Fruit fly (Drosophila melanogaster) whole organism, embryonic: ENCODE data around the gene KFase.

ENCODE experiments used
- Asciz ChIP-seq: fragments of 200-800 bp; sonication (Bioruptor generic); optimal IDR thresholded peaks from 2 replicates; lab custom pipeline; 2017; ENCODE audit warnings: missing biosample characterization, mild to moderate bottlenecking, missing genetic modification characterization, missing genetic modification reagents
- Awh ChIP-seq: fragments of 200-800 bp; sonication (Bioruptor generic); IDR thresholded peaks from 2 replicates; pipeline ENCODE4, ENCODE4 v1.3.6; 2022; ENCODE audit warnings: missing biosample characterization, missing genetic modification characterization
- B-H1 ChIP-seq: fragments of 200-800 bp; sonication (Bioruptor generic); IDR thresholded peaks from 3 replicates; pipeline ENCODE4 v1.3.6; 2022; ENCODE audit warnings: missing biosample characterization, missing genetic modification characterization
- Bgb ChIP-seq: fragments of 200-800 bp; sonication (Bioruptor generic); IDR thresholded peaks from 2 replicates; pipeline ENCODE4 v1.3.6; 2022; ENCODE audit warnings: missing biosample characterization, missing genetic modification characterization; ENCODE audit not compliant: partially characterized antibody
- Bteb2 ChIP-seq: fragments of 200-800 bp; sonication (Bioruptor generic); optimal IDR thresholded peaks from 2 replicates; lab custom pipeline; 2016; ENCODE audit warnings: missing biosample characterization, missing genetic modification characterization
- CG10431 ChIP-seq: fragments of 200-800 bp; sonication (Bioruptor generic); optimal IDR thresholded peaks from 3 replicates; lab custom pipeline; 2018; ENCODE audit warnings: missing biosample characterization, mild to moderate bottlenecking, missing genetic modification characterization
- CG10565 ChIP-seq: fragments of 200-800 bp; sonication (Bioruptor generic); optimal IDR thresholded peaks from 3 replicates; lab custom pipeline; 2016; ENCODE audit warnings: missing biosample characterization, mild to moderate bottlenecking, missing genetic modification characterization
- CG11504 ChIP-seq: fragments of 200-800 bp; sonication (Bioruptor generic); optimal IDR thresholded peaks from 3 replicates; lab custom pipeline; 2019; ENCODE audit warnings: missing biosample characterization, mild to moderate bottlenecking, missing genetic modification characterization, moderate library complexity
- CG11696 ChIP-seq: fragments of 200-800 bp; sonication (Bioruptor generic); IDR thresholded peaks from 2 replicates; pipeline ENCODE4 v1.3.6; 2022; ENCODE audit warnings: missing biosample characterization, missing genetic modification characterization
- CG14014 ChIP-seq: fragments of 200-800 bp; sonication (Bioruptor generic); IDR thresholded peaks from 2 replicates; pipeline ENCODE4 v1.3.6; 2022; ENCODE audit warnings: missing biosample characterization, missing genetic modification characterization
- CG14860 ChIP-seq: fragments of 200-800 bp; sonication (Bioruptor generic); IDR thresholded peaks from 3 replicates; pipeline ENCODE4 v1.3.6; 2022; ENCODE audit warnings: missing biosample characterization, missing genetic modification characterization; ENCODE audit not compliant: partially characterized antibody
- CG18262 ChIP-seq: fragments of 200-800 bp; optimal IDR thresholded peaks from 3 replicates; lab custom pipeline; 2019; ENCODE audit warnings: missing biosample characterization, mild to moderate bottlenecking, missing genetic modification characterization, moderate library complexity
- CG3163 ChIP-seq: fragments of 200-800 bp; sonication (Bioruptor generic); optimal IDR thresholded peaks from 3 replicates; lab custom pipeline; 2016; ENCODE audit warnings: missing biosample characterization, missing genetic modification characterization
- CG3407 ChIP-seq: fragments of 200-800 bp; sonication (Bioruptor generic); optimal IDR thresholded peaks from 2 replicates; lab custom pipeline; 2018; ENCODE audit warnings: missing biosample characterization, mild to moderate bottlenecking, missing genetic modification characterization
- CG42726 ChIP-seq: fragments of 200-800 bp; sonication (Bioruptor generic); IDR thresholded peaks from 2 replicates; pipeline ENCODE4 v1.3.6; 2022; ENCODE audit warnings: missing biosample characterization, missing genetic modification characterization; ENCODE audit not compliant: partially characterized antibody
- CG4328 ChIP-seq: fragments of 200-800 bp; sonication (Bioruptor generic); optimal IDR thresholded peaks from 3 replicates; lab custom pipeline; 2017; ENCODE audit warnings: missing biosample characterization, missing genetic modification reagents, missing genetic modification characterization
- CG43689 ChIP-seq: fragments of 200-800 bp; sonication (Bioruptor generic); IDR thresholded peaks from 2 replicates; pipeline ENCODE4 v1.3.6; 2022; ENCODE audit warnings: missing biosample characterization, missing genetic modification characterization
- CG4854 ChIP-seq: fragments of 200-800 bp; sonication (Bioruptor generic); optimal IDR thresholded peaks from 2 replicates; lab custom pipeline; 2016; ENCODE audit warnings: missing biosample characterization, missing genetic modification characterization, inconsistent platforms
- CG7928 ChIP-seq: fragments of 200-800 bp; sonication (Bioruptor generic); optimal IDR thresholded peaks from 2 replicates; lab custom pipeline; 2017; ENCODE audit warnings: missing biosample characterization, mild to moderate bottlenecking, missing genetic modification characterization
- CG8478 ChIP-seq: fragments of >200 bp; optimal IDR thresholded peaks from 2 replicates; lab custom pipeline; 2018
- CHES-1-like ChIP-seq: fragments of 200-800 bp; sonication (Bioruptor generic); optimal IDR thresholded peaks from 2 replicates; lab custom pipeline; 2016; ENCODE audit warnings: missing biosample characterization, missing genetic modification characterization
- CoRest ChIP-seq: fragments of 200-800 bp; sonication (Bioruptor generic); optimal IDR thresholded peaks from 3 replicates; lab custom pipeline; 2018; ENCODE audit warnings: missing biosample characterization, mild to moderate bottlenecking, missing genetic modification characterization, moderate library complexity
- D19A ChIP-seq: fragments of 200-800 bp; optimal IDR thresholded peaks from 3 replicates; lab custom pipeline; 2019; ENCODE audit warnings: missing biosample characterization, mild to moderate bottlenecking, missing genetic modification characterization, moderate library complexity
- Dbx ChIP-seq: fragments of 200-800 bp; sonication (Bioruptor generic); IDR thresholded peaks from 3 replicates; pipeline ENCODE4 v1.3.6; 2022; ENCODE audit warnings: missing biosample characterization, missing genetic modification characterization
- Fer1 ChIP-seq: fragments of 200-800 bp; sonication (Bioruptor generic); optimal IDR thresholded peaks from 2 replicates; lab custom pipeline; 2017; ENCODE audit warnings: missing biosample characterization, mild to moderate bottlenecking, missing genetic modification characterization
- H15 ChIP-seq: fragments of 200-800 bp; sonication (Bioruptor generic); IDR thresholded peaks from 3 replicates; pipeline ENCODE4 v1.3.6; 2022; ENCODE audit warnings: missing biosample characterization, missing genetic modification characterization
- Hr3 ChIP-seq: fragments of 200-800 bp; sonication (Bioruptor generic); optimal IDR thresholded peaks from 3 replicates; lab custom pipeline; 2016; ENCODE audit warnings: missing biosample characterization, missing genetic modification characterization
- Mrtf ChIP-seq: fragments of 200-800 bp; sonication (Bioruptor generic); IDR thresholded peaks from 3 replicates; pipeline ENCODE4 v1.3.6; 2022; ENCODE audit warnings: missing biosample characterization, missing genetic modification characterization
- NfI ChIP-seq: fragments of 200-800 bp; sonication (Bioruptor generic); optimal IDR thresholded peaks from 3 replicates; lab custom pipeline; 2018; ENCODE audit warnings: missing biosample characterization, mild to moderate bottlenecking, missing genetic modification characterization, moderate library complexity
- Pdp1 ChIP-seq, 2 experiments: fragments of 200-800 bp; sonication (Bioruptor generic); optimal IDR thresholded peaks; 3 replicates each; lab custom pipeline; 2016; ENCODE audit warnings: missing biosample characterization in 2 of 2, missing genetic modification characterization in 2 of 2, mild to moderate bottlenecking in 1 of 2, moderate library complexity in 1 of 2
- Ravus ChIP-seq: fragments of 200-800 bp; sonication (Bioruptor generic); IDR thresholded peaks from 2 replicates; pipeline ENCODE4 v1.3.6; 2022; ENCODE audit warnings: missing biosample characterization, missing genetic modification characterization
- Scr ChIP-seq: fragments of 200-800 bp; sonication (Bioruptor generic); IDR thresholded peaks from 2 replicates; pipeline ENCODE4 v1.3.6; 2022; ENCODE audit warnings: missing biosample characterization, missing genetic modification characterization; ENCODE audit not compliant: partially characterized antibody
- Sin3A ChIP-seq: fragments of >200 bp; optimal IDR thresholded peaks from 2 replicates; lab custom pipeline; 2018
- al ChIP-seq: fragments of 200-800 bp; sonication (Bioruptor generic); IDR thresholded peaks from 2 replicates; pipeline ENCODE4 v1.3.6; 2022; ENCODE audit warnings: missing biosample characterization, missing genetic modification characterization
- btn ChIP-seq: fragments of 200-800 bp; sonication (Bioruptor generic); optimal IDR thresholded peaks from 2 replicates; lab custom pipeline; 2016; ENCODE audit warnings: missing biosample characterization, missing genetic modification characterization
- cad ChIP-seq: fragments of >200 bp; optimal IDR thresholded peaks from 2 replicates; lab custom pipeline; 2017; ENCODE audit warnings: missing biosample characterization, missing genetic modification characterization
- danr ChIP-seq: fragments of 200-800 bp; sonication (Bioruptor generic); IDR thresholded peaks from 2 replicates; pipeline ENCODE4 v1.3.6; 2022; ENCODE audit warnings: missing biosample characterization, missing genetic modification characterization
- disco-r ChIP-seq: fragments of 200-800 bp; sonication (Bioruptor generic); optimal IDR thresholded peaks from 2 replicates; lab custom pipeline; 2016; ENCODE audit warnings: missing biosample characterization, missing genetic modification characterization
- dmrt99B ChIP-seq: fragments of 200-800 bp; sonication (Bioruptor generic); optimal IDR thresholded peaks from 2 replicates; lab custom pipeline; 2018; ENCODE audit warnings: missing biosample characterization, mild to moderate bottlenecking, missing genetic modification characterization, moderate library complexity
- dysf ChIP-seq: fragments of 200-800 bp; sonication (Bioruptor generic); IDR thresholded peaks from 3 replicates; pipeline ENCODE4 v1.3.6; 2022; ENCODE audit warnings: missing biosample characterization, missing genetic modification characterization
- fd102C ChIP-seq: fragments of 200-800 bp; sonication (Bioruptor generic); optimal IDR thresholded peaks from 2 replicates; lab custom pipeline; 2018; ENCODE audit warnings: missing biosample characterization, mild to moderate bottlenecking, missing genetic modification characterization, moderate library complexity
- ftz-f1 ChIP-seq: fragments of 200-800 bp; sonication (Bioruptor generic); optimal IDR thresholded peaks from 2 replicates; lab custom pipeline; 2016; ENCODE audit warnings: missing biosample characterization, missing genetic modification characterization
- gsb-n ChIP-seq: fragments of 200-800 bp; sonication (Bioruptor generic); optimal IDR thresholded peaks from 3 replicates; lab custom pipeline; 2018; ENCODE audit warnings: missing biosample characterization, mild to moderate bottlenecking, missing genetic modification characterization
- luna ChIP-seq: fragments of 200-800 bp; sonication (Bioruptor generic); optimal IDR thresholded peaks from 2 replicates; lab custom pipeline; 2016; ENCODE audit warnings: missing biosample characterization, missing genetic modification characterization
- nmo ChIP-seq: fragments of 200-800 bp; sonication (Bioruptor generic); optimal IDR thresholded peaks from 2 replicates; lab custom pipeline; 2018; ENCODE audit warnings: missing biosample characterization, mild to moderate bottlenecking, missing genetic modification characterization, moderate library complexity
- nom ChIP-seq: fragments of 200-800 bp; sonication (Bioruptor generic); optimal IDR thresholded peaks from 2 replicates; lab custom pipeline; 2017; ENCODE audit warnings: missing biosample characterization, missing genetic modification characterization, mild to moderate bottlenecking, moderate library complexity, missing genetic modification reagents
- phol ChIP-seq: fragments of 200-800 bp; sonication (Bioruptor generic); optimal IDR thresholded peaks from 3 replicates; lab custom pipeline; 2018; ENCODE audit warnings: missing biosample characterization, mild to moderate bottlenecking, missing genetic modification characterization, moderate library complexity
- run ChIP-seq: fragments of 200-800 bp; sonication (Bioruptor generic); optimal IDR thresholded peaks from 3 replicates; lab custom pipeline; 2018; ENCODE audit warnings: missing biosample characterization, mild to moderate bottlenecking, missing genetic modification characterization
- slp2 ChIP-seq: fragments of 200-800 bp; sonication (Bioruptor generic); optimal IDR thresholded peaks from 2 replicates; lab custom pipeline; 2016; ENCODE audit warnings: missing biosample characterization, missing genetic modification characterization
- trh ChIP-seq: fragments of 200-800 bp; sonication (Bioruptor generic); optimal IDR thresholded peaks from 2 replicates; lab custom pipeline; 2016; ENCODE audit warnings: missing biosample characterization, missing genetic modification characterization
- usp ChIP-seq: fragments of >200 bp; optimal IDR thresholded peaks from 2 replicates; lab custom pipeline; 2017; ENCODE audit warnings: missing biosample characterization, missing genetic modification characterization
- z ChIP-seq: fragments of 200-800 bp; sonication (Bioruptor generic); IDR thresholded peaks from 3 replicates; pipeline ENCODE4 v1.3.6; 2022; ENCODE audit warnings: missing biosample characterization, missing genetic modification characterization

The KFase gene

DNA sequence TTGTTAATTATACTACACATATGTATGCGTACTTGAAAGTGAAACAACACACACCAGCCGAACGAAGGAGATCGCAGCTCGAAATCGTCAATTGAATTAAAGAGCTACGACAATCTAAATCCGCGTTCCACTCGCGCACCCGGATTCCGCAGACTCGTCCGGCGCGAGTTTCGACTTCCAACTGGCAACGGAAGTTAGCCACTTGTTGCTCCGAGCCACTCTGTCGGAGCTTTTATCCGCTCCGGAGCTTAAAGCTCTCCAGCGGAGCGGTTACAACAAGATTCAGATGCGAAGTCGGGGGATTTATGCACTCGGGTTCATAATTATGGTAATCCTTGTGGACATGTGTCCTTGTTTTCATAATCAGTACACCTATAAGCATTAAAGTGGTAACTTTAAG, 23.1 kb downstream of the KFase start, which contains the start of gene Rchy1 (continued):
- TF ChIP-seq nom (GFP tag; lab: Kevin White, UChicago) (peak; percentile 36), danr (GFP tag; lab: Robert Waterston, UW) (no peak), H15 (no peak), CG18262 (tag; lab: Kevin White, UChicago) (no peak), Dbx (GFP tag; lab: Robert Waterston, UW) (peak; percentile 36; the same call in 2 of the 3 replicates), disco-r (GFP tag; lab: Kevin White, UChicago) (no peak), dysf (GFP tag; lab: Robert Waterston, UW) (no peak), NfI (GFP tag; lab: Kevin White, UChicago) (peak; percentile 54), Awh (GFP tag; lab: Robert Waterston, UW) (no peak), Bgb (GFP tag; lab: Robert Waterston, UW) (peak; percentile 54; the same call in 1 of the 2 replicates), Pdp1 (GFP tag; optimal IDR thresholded peaks at IDR 0.05; lab: Kevin White, UChicago) (peak in 1 of 2 experiments; percentile 8), ftz-f1 (GFP tag; lab: Kevin White, UChicago) (peak; percentile 25), usp (GFP tag; lab: Kevin White, UChicago) (no peak), Fer1 (GFP tag; lab: Kevin White, UChicago) (peak; percentile 65), CoRest (tag; lab: Kevin White, UChicago) (no peak), CG11696 (GFP tag; lab: Robert Waterston, UW) (peak; percentile 62), slp2 (no peak), CG10431 (peak; percentile 17), dmrt99B (tag; lab: Kevin White, UChicago) (no peak), D19A (no peak), fd102C (GFP tag; lab: Kevin White, UChicago) (no peak), CG4328 (GFP tag; lab: Kevin White, UChicago) (no peak), CG43689 (GFP tag; lab: Robert Waterston, UW) (no peak), CG14014 (peak; percentile 12; the same call in 1 of the 2 replicates), CG42726 (no peak; the same call in 1 of the 2 replicates), btn (GFP tag; lab: Kevin White, UChicago) (no peak), CG11504 (tag; lab: Kevin White, UChicago) (peak; percentile 43), Asciz (GFP tag; lab: Kevin White, UChicago) (peak; percentile 13), Sin3A (lab: Kevin White, UChicago) (no peak), CHES-1-like (GFP tag; lab: Kevin White, UChicago) (no peak), Bteb2 (GFP tag; lab: Kevin White, UChicago) (no peak), CG7928 (no peak), trh (GFP tag; lab: Kevin White, UChicago) (no peak), CG10565 (no peak), CG3407 (GFP tag; lab: Kevin White, UChicago) (no peak), al (GFP tag; lab: Robert Waterston, UW) (no peak), z (GFP tag; lab: Robert Waterston, UW) (no peak), run (tag; lab: Kevin White, UChicago) (no peak), CG14860 (GFP tag; lab: Robert Waterston, UW) (no peak), Ravus (no peak), CG3163 (GFP tag; lab: Kevin White, UChicago) (no peak), phol (tag; lab: Kevin White, UChicago) (no peak), CG4854 (GFP tag; lab: Kevin White, UChicago) (no peak), Mrtf (GFP tag; lab: Robert Waterston, UW) (no peak), Hr3 (GFP tag; lab: Kevin White, UChicago) (no peak), B-H1 (GFP tag; lab: Robert Waterston, UW) (no peak; the same call in 2 of the 3 replicates), nmo (GFP tag; lab: Kevin White, UChicago) (no peak), cad (GFP tag; lab: Kevin White, UChicago) (no peak), gsb-n (no peak), luna (GFP tag; lab: Kevin White, UChicago) (no peak), Scr (GFP tag; lab: Robert Waterston, UW) (no peak; the same call in 1 of the 2 replicates), CG8478 (lab: Kevin White, UChicago) (no peak)
